Worm (Caenorhabditis elegans) whole organism, L4 larva: ENCODE results near the gene calu-1.

ENCODE experiments used
- F26F4.8 ChIP-seq: fragments of 200-800 bp; sonication (Bioruptor generic); conservative IDR thresholded peaks from 2 replicates; pipeline ENCODE4 v1.3.6; 2022; ENCODE audit warnings: missing genetic modification characterization, missing compliant biosample characterization
- R02D3.7 ChIP-seq: fragments of 150-350 bp; sonication (generic microtip); optimal IDR thresholded peaks from 3 replicates; lab custom pipeline; 2014; ENCODE audit warnings: missing biosample characterization, missing genetic modification characterization
- ceh-44 ChIP-seq: fragments of 200-800 bp; sonication (Bioruptor generic); IDR thresholded peaks from 2 replicates; pipeline ENCODE4 v1.3.6; 2022; ENCODE audit warnings: missing genetic modification reagents, missing genetic modification characterization, missing compliant biosample characterization
- ceh-82 ChIP-seq: sonication (generic microtip); optimal IDR thresholded peaks from 2 replicates; lab custom pipeline; 2017; ENCODE audit warnings: missing biosample characterization, missing genetic modification characterization
- nhr-28 ChIP-seq: fragments of 150-350 bp; optimal IDR thresholded peaks from 2 replicates; lab custom pipeline; 2014; ENCODE audit warnings: missing biosample characterization, missing genetic modification characterization
- vab-7 ChIP-seq: fragments of 200-800 bp; sonication (Bioruptor generic); IDR thresholded peaks from 2 replicates; pipeline ENCODE4 v1.3.6; 2022; ENCODE audit warnings: missing genetic modification reagents, missing genetic modification characterization, missing compliant biosample characterization
- zip-2 ChIP-seq: fragments of 150-350 bp; optimal IDR thresholded peaks from 2 replicates; lab custom pipeline; 2014; ENCODE audit warnings: missing biosample characterization, missing genetic modification characterization

DNA sequence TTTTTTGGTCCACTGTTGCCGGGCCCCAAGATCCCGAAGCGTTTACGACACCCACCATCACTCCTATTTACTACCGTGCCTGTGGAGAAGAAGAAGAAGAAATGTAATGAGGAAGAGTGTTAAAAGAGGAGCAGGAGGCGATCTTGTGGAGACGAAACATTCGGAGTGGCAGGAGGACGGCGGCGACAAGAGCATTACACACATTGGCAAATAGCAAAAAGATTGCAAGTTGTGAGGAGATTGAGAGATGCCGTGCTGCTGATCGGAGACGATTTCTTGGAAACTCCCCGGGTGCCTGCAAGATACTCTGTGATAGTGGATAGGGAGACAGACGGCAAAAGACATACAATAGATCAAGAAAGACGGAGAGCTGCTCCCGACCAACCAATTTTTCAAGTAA is 13.5 kb downstream of the calu-1 start, which contains the start of gene M03F4.4:
- no peak for TF ChIP-seq F26F4.8 (GFP tag; lab: Robert Waterston, UW)
- TF ChIP-seq nhr-28 = no peak
- TF ChIP-seq ceh-82 (tag; lab: Kevin White, UChicago) = no peak
- TF ChIP-seq R02D3.7 (tag; lab: Kevin White, UChicago) = no peak
- no peak for TF ChIP-seq zip-2 (tag; lab: Kevin White, UChicago)
- no peak for TF ChIP-seq vab-7 (GFP tag; lab: Robert Waterston, UW)
- no peak for TF ChIP-seq ceh-44 (GFP tag; lab: Robert Waterston, UW)
